Fruit fly (Drosophila melanogaster) S2 (cell line): ENCODE measurements around the gene asf1.

Source experiments
- CG8478 ChIP-seq: fragments of >200 bp; optimal IDR thresholded peaks from 2 replicates; lab custom pipeline; 2018
- CTCF ChIP-seq, 2 experiments: fragments of >200 bp; optimal IDR thresholded peaks; 2 replicates each; lab custom pipeline; 2018

The asf1 gene

DNA sequence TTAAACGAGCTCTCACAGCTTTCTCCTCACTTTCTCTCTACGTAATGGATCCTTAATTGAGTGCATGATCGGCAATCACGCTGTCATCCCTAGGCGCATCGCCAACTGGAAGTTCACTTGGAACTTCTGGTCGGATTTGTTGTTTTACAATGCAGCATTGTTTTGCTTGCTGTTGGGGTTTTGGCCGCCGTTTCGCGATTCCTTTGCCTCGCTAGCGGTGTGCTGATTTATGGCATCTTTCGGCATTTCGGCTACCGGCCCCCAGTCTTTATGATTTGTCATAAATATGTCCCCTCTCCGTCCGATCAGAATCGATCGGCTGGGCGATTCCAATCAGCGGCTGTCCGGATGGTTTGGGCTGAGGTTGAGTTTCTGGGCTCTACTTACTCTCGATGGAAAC is 44.2 kb downstream of the asf1 start:
- TF ChIP-seq CTCF (optimal IDR thresholded peaks at IDR 0.05; lab: Kevin White, UChicago), result no peak
- no peak for TF ChIP-seq CG8478 (lab: Kevin White, UChicago)

DNA sequence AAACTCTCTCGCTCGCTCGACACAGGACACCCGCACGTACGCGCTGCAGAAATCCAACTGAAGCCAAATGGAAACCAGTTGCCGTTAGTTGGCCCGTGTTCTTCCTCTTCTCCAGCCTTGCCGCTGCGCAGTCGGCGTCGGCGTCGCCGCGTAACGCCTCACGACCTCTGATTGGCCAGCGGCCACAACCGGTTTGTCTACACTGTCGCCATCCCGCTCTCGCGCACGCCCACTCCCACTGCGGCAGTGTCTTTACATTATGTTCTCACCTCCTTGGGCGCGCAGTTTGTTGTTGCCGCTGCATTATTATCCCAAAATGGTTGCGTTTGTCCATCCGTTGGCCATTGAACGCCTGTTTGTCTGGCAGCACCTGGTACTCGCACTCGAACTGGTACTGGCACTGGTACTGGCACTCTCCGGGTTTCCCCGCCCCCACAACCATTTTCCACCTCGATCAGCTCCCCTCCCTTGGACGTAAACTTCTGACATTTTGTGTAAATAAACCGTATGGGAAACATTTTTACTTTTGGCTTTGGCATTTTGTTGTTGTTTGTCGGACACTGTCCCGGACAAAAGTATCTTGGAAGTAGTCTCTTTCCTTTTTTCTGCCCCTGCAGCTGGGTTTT is 45.0 kb downstream of the asf1 start, which contains the start of gene tey:
Gene tey (minus strand): TSS at position 500 of the 626 bp plus-strand sequence.
- TF ChIP-seq CTCF (optimal IDR thresholded peaks at IDR 0.05; lab: Kevin White, UChicago), result no peak
- TF ChIP-seq CG8478 (lab: Kevin White, UChicago), result no peak

DNA sequence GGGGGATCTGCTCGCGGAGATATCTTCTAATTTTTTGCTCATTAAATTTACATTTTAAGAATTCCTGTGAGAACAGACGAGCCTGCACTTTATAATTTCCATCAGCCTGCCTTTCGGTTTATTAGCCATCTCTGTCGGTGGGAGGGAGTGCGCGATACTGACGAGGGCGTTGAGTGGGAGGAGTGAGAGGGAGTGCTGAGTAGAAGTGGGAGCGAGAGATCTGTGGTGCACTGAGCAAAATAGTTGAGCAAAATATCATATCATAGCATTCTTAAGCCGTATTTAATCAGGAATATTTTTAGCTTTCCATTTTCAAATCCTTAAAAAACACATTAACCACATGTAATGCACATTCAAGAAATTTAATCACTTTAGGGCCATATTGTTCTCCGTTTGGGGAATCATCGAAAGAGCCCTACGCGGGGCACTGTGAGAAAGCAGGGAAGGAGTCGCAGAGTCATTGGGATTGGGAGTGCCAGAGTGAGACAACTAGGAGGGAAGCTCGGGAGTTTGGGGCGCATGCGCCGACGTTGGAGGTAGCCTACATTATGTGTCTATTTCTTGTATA is 46.4 kb downstream of the asf1 start:
- TF ChIP-seq CG8478 (lab: Kevin White, UChicago), result no peak
